Worm (Caenorhabditis elegans): ENCODE data around the gene C09B7.2.

The C09B7.2 gene

DNA sequence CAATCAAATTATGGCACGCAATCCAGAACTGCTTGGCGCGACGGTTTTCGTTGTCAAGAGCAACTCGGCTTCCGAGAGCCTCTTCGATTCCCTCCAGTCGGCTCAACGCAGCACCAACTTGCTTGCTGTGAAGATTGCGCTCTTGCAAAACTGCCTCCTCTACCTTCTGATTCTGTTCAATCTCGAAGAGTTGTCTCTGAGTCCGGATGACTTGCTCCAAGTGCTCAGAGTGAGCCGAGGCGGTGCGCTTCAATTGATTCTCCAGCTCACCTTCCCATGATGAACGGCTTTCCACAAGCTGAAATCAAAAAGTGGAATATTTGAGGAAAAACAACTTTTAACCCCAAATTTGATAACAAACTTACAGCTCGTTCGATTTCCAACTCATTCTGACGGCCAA is 16.5 kb downstream of the C09B7.2 start:
- TF ChIP-seq elt-3 (tag; optimal IDR thresholded peaks at IDR 0.05) (no peak), F13H6.1 (tag; optimal IDR thresholded peaks at IDR 0.05) (no peak), blmp-1 (tag; optimal IDR thresholded peaks at IDR 0.05; ENCODE audit: insufficient read depth) (no peak), zag-1 (tag; optimal IDR thresholded peaks at IDR 0.05) (no peak), lsy-2 (tag; optimal IDR thresholded peaks at IDR 0.05) (no peak), lin-13 (GFP tag; optimal IDR thresholded peaks at IDR 0.05) (no peak), ceh-16 (tag; optimal IDR thresholded peaks at IDR 0.05) (no peak), elt-1 (tag; optimal IDR thresholded peaks at IDR 0.05) (no peak), mab-5 (tag; optimal IDR thresholded peaks at IDR 0.05) (no peak), skn-1 (tag; optimal IDR thresholded peaks at IDR 0.05) (no peak), nhr-12 (tag; optimal IDR thresholded peaks at IDR 0.05) (no peak), gmeb-1 (tag; optimal IDR thresholded peaks at IDR 0.05) (no peak), nhr-25 (tag; optimal IDR thresholded peaks at IDR 0.05) (no peak), egl-27 (tag; optimal IDR thresholded peaks at IDR 0.05) (no peak), R02D3.7 (tag; optimal IDR thresholded peaks at IDR 0.05) (no peak), unc-39 (tag; optimal IDR thresholded peaks at IDR 0.05) (no peak), ZK546.5 (tag; optimal IDR thresholded peaks at IDR 0.05) (no peak), nhr-77 (tag; optimal IDR thresholded peaks at IDR 0.05) (no peak), unc-62 (GFP tag; optimal IDR thresholded peaks at IDR 0.05) (no peak)

DNA sequence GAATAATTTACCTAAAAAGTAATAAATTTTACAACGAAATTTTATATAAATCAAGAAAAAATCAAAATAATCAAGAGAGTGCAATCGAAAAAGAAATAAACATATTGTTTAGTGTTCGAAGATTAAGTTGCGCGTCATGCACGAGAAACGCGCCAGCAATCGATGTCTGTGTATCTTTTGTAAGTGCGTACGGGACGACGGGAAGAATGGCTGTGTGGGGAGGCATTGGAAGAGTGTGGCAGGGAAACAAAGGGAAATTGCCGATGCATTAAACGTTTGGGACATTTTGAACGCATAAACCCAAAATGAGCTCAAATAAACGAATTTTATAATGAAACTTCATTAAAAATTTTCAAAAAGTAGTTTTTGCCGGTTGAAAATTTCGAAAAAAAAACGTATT is 19.2 kb downstream of the C09B7.2 start, which contains the start of gene immt-1:
Gene immt-1, minus strand, starts transcription at position 11 of the 400 bp plus-strand sequence.
- TF ChIP-seq gmeb-1 (tag; optimal IDR thresholded peaks at IDR 0.05) = peak; percentile 68
- peak; percentile 92 for TF ChIP-seq unc-55 (GFP tag; optimal IDR thresholded peaks at IDR 0.05)
- peak; percentile 56 for TF ChIP-seq sma-3 (GFP tag; optimal IDR thresholded peaks at IDR 0.05)
- TF ChIP-seq lin-11 (tag; optimal IDR thresholded peaks at IDR 0.05) = peak; percentile 60
- no peak for TF ChIP-seq ztf-1 (GFP tag; conservative IDR thresholded peaks at IDR 0.05)
- TF ChIP-seq lsy-2 (tag; optimal IDR thresholded peaks at IDR 0.05) = peak; percentile 64 to 91
- peak; percentile 59 for TF ChIP-seq skn-1 (tag; optimal IDR thresholded peaks at IDR 0.05)
- no peak for TF ChIP-seq elt-1 (tag; optimal IDR thresholded peaks at IDR 0.05)
- TF ChIP-seq nhr-129 (tag; optimal IDR thresholded peaks at IDR 0.05) = peak; percentile 90
- peak; percentile 76 for TF ChIP-seq ztf-4 (tag; optimal IDR thresholded peaks at IDR 0.05)
- peak; percentile 63 for TF ChIP-seq sma-9 (GFP tag; optimal IDR thresholded peaks at IDR 0.05)
- no peak for TF ChIP-seq sma-9 (tag; optimal IDR thresholded peaks at IDR 0.05)
- TF ChIP-seq R02D3.7 (tag; optimal IDR thresholded peaks at IDR 0.05) = no peak
- no peak for TF ChIP-seq nhr-77 (tag; optimal IDR thresholded peaks at IDR 0.05)
- peak; percentile 62 for TF ChIP-seq mab-5 (tag; optimal IDR thresholded peaks at IDR 0.05)
- peak; percentile 32 for TF ChIP-seq ceh-16 (tag; optimal IDR thresholded peaks at IDR 0.05)
- TF ChIP-seq fos-1 (tag; optimal IDR thresholded peaks at IDR 0.05) = peak; percentile 90
- TF ChIP-seq mbf-1 (tag; optimal IDR thresholded peaks at IDR 0.05) = no peak
- peak; percentile 73 for TF ChIP-seq zag-1 (tag; optimal IDR thresholded peaks at IDR 0.05)
- TF ChIP-seq C34F6.9 (tag; optimal IDR thresholded peaks at IDR 0.05) = peak; percentile 90
- peak; percentile 29 for TF ChIP-seq nhr-21 (tag; optimal IDR thresholded peaks at IDR 0.05)
- peak; percentile 65 for TF ChIP-seq snpc-4 (tag; optimal IDR thresholded peaks at IDR 0.05)
- peak; percentile 73 for TF ChIP-seq F13H6.1 (tag; optimal IDR thresholded peaks at IDR 0.05)
- TF ChIP-seq alr-1 (tag; optimal IDR thresholded peaks at IDR 0.05) = no peak
- peak; percentile 54 for TF ChIP-seq sem-4 (tag; optimal IDR thresholded peaks at IDR 0.05)
- TF ChIP-seq nhr-25 (tag; optimal IDR thresholded peaks at IDR 0.05) = peak; percentile 65
- TF ChIP-seq dmd-4 (tag; optimal IDR thresholded peaks at IDR 0.05) = peak; percentile 57
- TF ChIP-seq ztf-11 (tag; optimal IDR thresholded peaks at IDR 0.05) = no peak
- peak; percentile 85 for TF ChIP-seq crh-2 (tag; optimal IDR thresholded peaks at IDR 0.05)
- peak; percentile 76 for TF ChIP-seq lin-13 (GFP tag; optimal IDR thresholded peaks at IDR 0.05)
- TF ChIP-seq blmp-1 (tag; optimal IDR thresholded peaks at IDR 0.05; ENCODE audit: insufficient read depth) = no peak

DNA sequence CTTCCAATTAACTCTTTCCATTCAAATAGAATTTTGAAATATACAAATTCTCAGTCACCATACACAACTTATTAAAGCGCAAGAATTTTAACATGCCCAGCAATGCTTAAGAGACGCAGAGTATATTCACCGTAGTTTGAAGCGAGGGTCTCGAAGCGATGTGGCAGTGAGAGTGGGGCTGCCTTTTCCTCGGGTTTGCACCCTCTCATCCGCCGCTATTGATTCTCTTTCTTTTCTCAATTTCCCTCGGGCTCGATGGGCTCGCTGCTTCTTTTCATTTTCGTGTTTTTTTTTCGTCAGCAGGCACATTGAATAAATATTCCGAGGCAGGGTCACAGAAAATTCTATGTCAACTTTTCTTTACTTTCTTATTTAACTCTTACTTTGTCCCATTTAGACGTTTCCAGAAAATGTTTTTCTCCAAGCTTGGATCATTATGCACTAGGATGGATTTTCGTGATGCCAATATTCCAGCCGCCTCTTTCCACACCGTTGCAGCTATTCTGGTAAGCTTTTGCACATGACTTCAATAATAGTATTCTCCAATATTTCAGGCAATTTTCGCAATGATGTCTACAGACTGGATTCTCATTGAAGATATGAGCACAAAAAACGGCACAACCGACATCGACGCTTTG is 20.8 kb downstream of the C09B7.2 start, which contains the start of gene T14G11.1:
Gene T14G11.1, plus strand, starts transcription at position 408 of the 638 bp plus-strand sequence.
- peak; percentile 11 for TF ChIP-seq ceh-82 (tag; optimal IDR thresholded peaks at IDR 0.05)
- peak; percentile 72 for TF ChIP-seq crh-2 (tag; optimal IDR thresholded peaks at IDR 0.05)
- no peak for TF ChIP-seq aly-2 (tag; optimal IDR thresholded peaks at IDR 0.05)
- TF ChIP-seq nhr-12 (tag; optimal IDR thresholded peaks at IDR 0.05) = no peak
- TF ChIP-seq nhr-10 (tag; optimal IDR thresholded peaks at IDR 0.05) = no peak
- no peak for TF ChIP-seq mdl-1 (tag; optimal IDR thresholded peaks at IDR 0.05)
- TF ChIP-seq sma-9 (GFP tag; optimal IDR thresholded peaks at IDR 0.05) = peak; percentile 81
- TF ChIP-seq sma-9 (tag; optimal IDR thresholded peaks at IDR 0.05) = no peak
- TF ChIP-seq ztf-11 (tag; optimal IDR thresholded peaks at IDR 0.05) = no peak
- TF ChIP-seq lin-39 (tag; optimal IDR thresholded peaks at IDR 0.05) = no peak
- no peak for TF ChIP-seq ama-1 (optimal IDR thresholded peaks at IDR 0.05)
- peak; percentile 87 for TF ChIP-seq unc-55 (GFP tag; optimal IDR thresholded peaks at IDR 0.05)
- TF ChIP-seq nhr-25 (tag; optimal IDR thresholded peaks at IDR 0.05) = peak; percentile 55
- peak; percentile 61 for TF ChIP-seq zag-1 (tag; optimal IDR thresholded peaks at IDR 0.05)
- TF ChIP-seq elt-3 (tag; optimal IDR thresholded peaks at IDR 0.05) = no peak
- TF ChIP-seq nhr-129 (tag; optimal IDR thresholded peaks at IDR 0.05) = peak; percentile 78
- TF ChIP-seq nhr-77 (tag; optimal IDR thresholded peaks at IDR 0.05) = no peak
- TF ChIP-seq F13H6.1 (tag; optimal IDR thresholded peaks at IDR 0.05) = peak; percentile 69
- peak; percentile 94 to 98 for TF ChIP-seq lsy-2 (tag; optimal IDR thresholded peaks at IDR 0.05)
- TF ChIP-seq fos-1 (tag; optimal IDR thresholded peaks at IDR 0.05) = peak; percentile 44
- TF ChIP-seq ceh-16 (tag; optimal IDR thresholded peaks at IDR 0.05) = no peak
- no peak for TF ChIP-seq unc-62 (GFP tag; optimal IDR thresholded peaks at IDR 0.05)
- no peak for TF ChIP-seq ZK546.5 (tag; optimal IDR thresholded peaks at IDR 0.05)
- no peak for TF ChIP-seq dmd-4 (tag; optimal IDR thresholded peaks at IDR 0.05)
- TF ChIP-seq nhr-23 (tag; optimal IDR thresholded peaks at IDR 0.05) = no peak
- TF ChIP-seq R02D3.7 (tag; optimal IDR thresholded peaks at IDR 0.05) = no peak
- no peak for TF ChIP-seq egl-27 (tag; optimal IDR thresholded peaks at IDR 0.05)
- TF ChIP-seq nhr-237 (tag; optimal IDR thresholded peaks at IDR 0.05) = no peak
- TF ChIP-seq ztf-4 (tag; optimal IDR thresholded peaks at IDR 0.05) = peak; percentile 43
- TF ChIP-seq C34F6.9 (tag; optimal IDR thresholded peaks at IDR 0.05) = peak; percentile 74
- peak; percentile 77 for TF ChIP-seq sem-4 (tag; optimal IDR thresholded peaks at IDR 0.05)
- TF ChIP-seq lin-11 (tag; optimal IDR thresholded peaks at IDR 0.05) = peak; percentile 59
- no peak for TF ChIP-seq elt-1 (tag; optimal IDR thresholded peaks at IDR 0.05)
